Worm (Caenorhabditis elegans): ENCODE data around the gene C02E7.7.

- no peak for TF ChIP-seq ama-1 (optimal IDR thresholded peaks at IDR 0.05)
- TF ChIP-seq B0310.2 (tag; optimal IDR thresholded peaks at IDR 0.05) = no peak
- no peak for TF ChIP-seq tbx-11 (GFP tag; IDR thresholded peaks at IDR 0.05)
- TF ChIP-seq pes-1 (GFP tag; IDR thresholded peaks at IDR 0.05) = no peak
- no peak for TF ChIP-seq aly-1 (tag; optimal IDR thresholded peaks at IDR 0.05)
- no peak for TF ChIP-seq sea-1 (GFP tag; conservative IDR thresholded peaks at IDR 0.05)
- no peak for TF ChIP-seq flt-1 (GFP tag; IDR thresholded peaks at IDR 0.05)
- TF ChIP-seq ceh-36 (tag; optimal IDR thresholded peaks at IDR 0.05) = no peak
These were observed 25.8 kb upstream of the C02E7.7 start, which contains the start of gene str-211 for ce11 chrV:4944219-4944618.
